Worm (Caenorhabditis elegans) whole organism, late embryonic: ENCODE results near the gene ZK1236.5.

Source experiments
- ets-4 ChIP-seq: sonication (generic microtip); optimal IDR thresholded peaks from 2 replicates; lab custom pipeline; 2016; ENCODE audit warnings: missing genetic modification characterization, missing compliant biosample characterization
- nhr-11 ChIP-seq: fragments of 150-350 bp; optimal IDR thresholded peaks from 2 replicates; lab custom pipeline; 2014; ENCODE audit warnings: missing biosample characterization, missing genetic modification characterization
- pha-2 ChIP-seq: sonication (generic microtip); optimal IDR thresholded peaks from 2 replicates; lab custom pipeline; 2017; ENCODE audit warnings: mild to moderate bottlenecking, missing genetic modification characterization, missing compliant biosample characterization
- pqm-1 ChIP-seq: sonication (generic microtip); optimal IDR thresholded peaks from 2 replicates; lab custom pipeline; 2016; ENCODE audit warnings: missing genetic modification characterization, missing compliant biosample characterization
- tbx-2 ChIP-seq: sonication (generic microtip); optimal IDR thresholded peaks from 2 replicates; lab custom pipeline; 2016; ENCODE audit warnings: missing genetic modification characterization, missing compliant biosample characterization

- TF ChIP-seq nhr-11 (tag; lab: Kevin White, UChicago), result no peak
- TF ChIP-seq tbx-2 (tag; lab: Kevin White, UChicago), result no peak
- TF ChIP-seq pqm-1 (tag; lab: Kevin White, UChicago), result no peak
- TF ChIP-seq pha-2 (tag; lab: Kevin White, UChicago), result no peak
- no peak for TF ChIP-seq ets-4 (tag; lab: Kevin White, UChicago)
Measured at ce11 chrIII:8466735-8467134, 34.7 kb upstream of the ZK1236.5 start, which contains the start of gene mig-39.
